Worm (Caenorhabditis elegans) whole organism, L4 larva: ENCODE results near the gene T10B9.9.

ENCODE experiments used
- F26F4.8 ChIP-seq: fragments of 200-800 bp; sonication (Bioruptor generic); conservative IDR thresholded peaks from 2 replicates; pipeline ENCODE4 v1.3.6; 2022; ENCODE audit warnings: missing genetic modification characterization, missing compliant biosample characterization
- T20F7.1 ChIP-seq: fragments of 200-800 bp; sonication (Bioruptor generic); optimal IDR thresholded peaks from 2 replicates; lab custom pipeline; 2018; ENCODE audit warnings: mild to moderate bottlenecking, missing genetic modification characterization, missing compliant biosample characterization
- aha-1 ChIP-seq: fragments of 150-350 bp; peaks from one replicate; lab custom pipeline; 2014; ENCODE audit warnings: missing biosample characterization, missing genetic modification characterization
- ama-1 ChIP-seq: fragments of 150-350 bp; optimal IDR thresholded peaks from 2 replicates; lab custom pipeline; 2014; ENCODE audit warnings: inconsistent platforms, mixed read lengths
- ceh-20 ChIP-seq: fragments of 200-800 bp; sonication (Bioruptor generic); IDR thresholded peaks from 2 replicates; pipeline ENCODE4 v1.3.6; 2022; ENCODE audit warnings: missing genetic modification reagents, missing genetic modification characterization, missing compliant biosample characterization
- ceh-44 ChIP-seq: fragments of 200-800 bp; sonication (Bioruptor generic); IDR thresholded peaks from 2 replicates; pipeline ENCODE4 v1.3.6; 2022; ENCODE audit warnings: missing genetic modification reagents, missing genetic modification characterization, missing compliant biosample characterization
- ces-1 ChIP-seq: fragments of 150-350 bp; sonication (generic microtip); optimal IDR thresholded peaks from 4 replicates; lab custom pipeline; 2014; ENCODE audit warnings: missing biosample characterization, missing genetic modification reagents, missing genetic modification characterization
- daf-16 ChIP-seq, 3 experiments: sonication (generic microtip); optimal IDR thresholded peaks; 2 replicates each; lab custom pipeline; 2016 to 2017; ENCODE audit warnings: missing genetic modification characterization in 3 of 3, missing genetic modification reagents in 3 of 3, mild to moderate bottlenecking in 2 of 3, missing compliant biosample characterization in 2 of 3, missing biosample characterization in 1 of 3, moderate library complexity in 1 of 3
- daf-8 ChIP-seq: fragments of 200-800 bp; sonication (Bioruptor generic); IDR thresholded peaks from 2 replicates; pipeline ENCODE4 v1.3.6; 2022; ENCODE audit warnings: missing genetic modification characterization, missing compliant biosample characterization
- dmd-6 ChIP-seq: fragments of 200-800 bp; sonication (Bioruptor generic); IDR thresholded peaks from 2 replicates; pipeline ENCODE4 v1.3.6; 2022; ENCODE audit warnings: missing genetic modification reagents, missing genetic modification characterization, missing compliant biosample characterization
- dmd-9 ChIP-seq: fragments of 200-800 bp; sonication (Bioruptor generic); IDR thresholded peaks from 2 replicates; pipeline ENCODE4 v1.3.6; 2022; ENCODE audit warnings: missing genetic modification reagents, missing genetic modification characterization, missing compliant biosample characterization
- dpl-1 ChIP-seq: fragments of 150-350 bp; optimal IDR thresholded peaks from 2 replicates; lab custom pipeline; 2014; ENCODE audit warnings: missing biosample characterization, missing genetic modification reagents, missing genetic modification characterization
- dve-1 ChIP-seq: sonication (generic microtip); optimal IDR thresholded peaks from 2 replicates; lab custom pipeline; 2017; ENCODE audit warnings: antibody characterized with exemption, mild to moderate bottlenecking, missing genetic modification characterization, missing compliant biosample characterization; ENCODE audit not compliant: insufficient read depth
- egl-27 ChIP-seq: sonication (generic microtip); optimal IDR thresholded peaks from 3 replicates; lab custom pipeline; 2017; ENCODE audit warnings: missing biosample characterization, missing genetic modification reagents, missing genetic modification characterization
- egl-43 ChIP-seq: fragments of 200-800 bp; sonication (Bioruptor generic); IDR thresholded peaks from 2 replicates; pipeline ENCODE4 v1.3.6; 2022; ENCODE audit warnings: missing genetic modification reagents, missing genetic modification characterization, missing compliant biosample characterization
- gei-8 ChIP-seq: fragments of 200-800 bp; sonication (Bioruptor generic); optimal IDR thresholded peaks from 2 replicates; lab custom pipeline; 2018; ENCODE audit warnings: mild to moderate bottlenecking, missing genetic modification characterization, missing compliant biosample characterization
- hlh-11 ChIP-seq: fragments of 200-800 bp; sonication (Bioruptor generic); optimal IDR thresholded peaks from 2 replicates; lab custom pipeline; 2018; ENCODE audit warnings: mild to moderate bottlenecking, missing genetic modification characterization, missing compliant biosample characterization
- hmg-1.1 ChIP-seq: fragments of 200-800 bp; sonication (Bioruptor generic); IDR thresholded peaks from 2 replicates; pipeline ENCODE4 v1.3.6; 2022; ENCODE audit warnings: missing genetic modification reagents, missing genetic modification characterization, missing compliant biosample characterization
- lin-38 ChIP-seq: fragments of 200-800 bp; sonication (Bioruptor generic); IDR thresholded peaks from 2 replicates; pipeline ENCODE4 v1.3.6; 2022; ENCODE audit warnings: missing genetic modification reagents, missing genetic modification characterization, missing compliant biosample characterization
- lir-3 ChIP-seq: sonication (generic microtip); optimal IDR thresholded peaks from 2 replicates; lab custom pipeline; 2016; ENCODE audit warnings: mild to moderate bottlenecking, missing genetic modification characterization, missing compliant biosample characterization
- lsy-2 ChIP-seq, 2 experiments: fragments of 150-350 bp in 1 of 2; sonication (generic microtip) in 1 of 2; optimal IDR thresholded peaks; 2 replicates each; lab custom pipeline; 2014 to 2017; ENCODE audit warnings: missing biosample characterization in 2 of 2, missing genetic modification characterization in 2 of 2
- mdt-29 ChIP-seq: fragments of 200-800 bp; sonication (Bioruptor generic); IDR thresholded peaks from 2 replicates; pipeline ENCODE4 v1.3.6; 2022; ENCODE audit warnings: missing genetic modification reagents, missing genetic modification characterization, missing compliant biosample characterization
- mxl-3 ChIP-seq: fragments of 200-800 bp; sonication (Bioruptor generic); optimal IDR thresholded peaks from 2 replicates; lab custom pipeline; 2018; ENCODE audit warnings: mild to moderate bottlenecking, missing genetic modification characterization, missing compliant biosample characterization
- nhr-102 ChIP-seq: sonication (generic microtip); optimal IDR thresholded peaks from 2 replicates; lab custom pipeline; 2016; ENCODE audit warnings: mild to moderate bottlenecking, missing genetic modification characterization, moderate library complexity, missing compliant biosample characterization
- nhr-11 ChIP-seq: fragments of 150-350 bp; optimal IDR thresholded peaks from 2 replicates; lab custom pipeline; 2014; ENCODE audit warnings: missing biosample characterization, missing genetic modification characterization
- nhr-111 ChIP-seq: fragments of 200-800 bp; sonication (Bioruptor generic); optimal IDR thresholded peaks from 2 replicates; lab custom pipeline; 2018; ENCODE audit warnings: mild to moderate bottlenecking, missing genetic modification characterization, missing compliant biosample characterization
- nhr-25 ChIP-seq: sonication (generic microtip); optimal IDR thresholded peaks from 2 replicates; lab custom pipeline; 2017; ENCODE audit warnings: missing genetic modification characterization, mild to moderate bottlenecking, missing compliant biosample characterization, antibody characterized with exemption, moderate library complexity, borderline replicate concordance; ENCODE audit not compliant: insufficient read depth
- nhr-28 ChIP-seq: fragments of 150-350 bp; optimal IDR thresholded peaks from 2 replicates; lab custom pipeline; 2014; ENCODE audit warnings: missing biosample characterization, missing genetic modification characterization
- nhr-48 ChIP-seq: sonication (generic microtip); optimal IDR thresholded peaks from 2 replicates; lab custom pipeline; 2016; ENCODE audit warnings: mild to moderate bottlenecking, missing genetic modification characterization, missing compliant biosample characterization
- nhr-6 ChIP-seq: fragments of 150-350 bp; optimal IDR thresholded peaks from 2 replicates; lab custom pipeline; 2014; ENCODE audit warnings: missing biosample characterization, missing genetic modification characterization
- nhr-77 ChIP-seq: fragments of 150-350 bp; optimal IDR thresholded peaks from 2 replicates; lab custom pipeline; 2014; ENCODE audit warnings: missing biosample characterization, missing genetic modification characterization
- pha-4 ChIP-seq, 2 experiments: fragments of 150-350 bp in 1 of 2; fragments of 200-800 bp in 1 of 2; sonication (Bioruptor generic) in 1 of 2; IDR thresholded peaks in 1 of 2; optimal IDR thresholded peaks in 1 of 2; 2 replicates each; pipeline versions ENCODE4 v1.3.6 to Lab custom; 2014 to 2022; ENCODE audit warnings: missing genetic modification characterization in 2 of 2, missing genetic modification reagents in 2 of 2, missing biosample characterization in 1 of 2, missing compliant biosample characterization in 1 of 2
- php-3 ChIP-seq: fragments of 200-800 bp; sonication (Bioruptor generic); IDR thresholded peaks from 2 replicates; pipeline ENCODE4 v1.3.6; 2022; ENCODE audit warnings: missing genetic modification reagents, missing genetic modification characterization, missing compliant biosample characterization
- pqm-1 ChIP-seq: sonication (generic microtip); optimal IDR thresholded peaks from 2 replicates; lab custom pipeline; 2017; ENCODE audit warnings: missing biosample characterization, missing genetic modification characterization
- spr-1 ChIP-seq: sonication (generic microtip); optimal IDR thresholded peaks from 2 replicates; lab custom pipeline; 2016; ENCODE audit warnings: mild to moderate bottlenecking, missing genetic modification characterization, missing compliant biosample characterization
- spr-3 ChIP-seq: fragments of 200-800 bp; sonication (Bioruptor generic); optimal IDR thresholded peaks from 2 replicates; lab custom pipeline; 2018; ENCODE audit warnings: mild to moderate bottlenecking, missing genetic modification characterization, missing compliant biosample characterization
- tag-97 ChIP-seq: fragments of 200-800 bp; sonication (Bioruptor generic); IDR thresholded peaks from 2 replicates; pipeline ENCODE4 v1.3.6; 2022; ENCODE audit warnings: missing genetic modification characterization, missing compliant biosample characterization
- tra-1 ChIP-seq: fragments of 200-800 bp; sonication (Bioruptor generic); IDR thresholded peaks from 2 replicates; pipeline ENCODE4 v1.3.6; 2022; ENCODE audit warnings: missing genetic modification reagents, missing genetic modification characterization, missing compliant biosample characterization
- unc-130 ChIP-seq: sonication (generic microtip); optimal IDR thresholded peaks from 2 replicates; lab custom pipeline; 2016; ENCODE audit warnings: missing genetic modification reagents, missing genetic modification characterization, missing compliant biosample characterization
- unc-62 ChIP-seq, 3 experiments: fragments of 150-350 bp in 1 of 3; sonication (generic microtip); optimal IDR thresholded peaks in 2 of 3; peaks in 1 of 3; 1 replicate in 1 of 3; 2 replicates in 2 of 3; lab custom pipeline; 2014 to 2017; ENCODE audit warnings: missing biosample characterization in 3 of 3, missing genetic modification characterization in 3 of 3, missing genetic modification reagents in 3 of 3, missing genotype in 1 of 3
- zag-1 ChIP-seq: fragments of 150-350 bp; optimal IDR thresholded peaks from 2 replicates; lab custom pipeline; 2014; ENCODE audit warnings: missing biosample characterization, missing genetic modification characterization
- ztf-7 ChIP-seq: fragments of 150-350 bp; optimal IDR thresholded peaks from 2 replicates; lab custom pipeline; 2014; ENCODE audit warnings: missing biosample characterization, missing genetic modification characterization

Gene T10B9.9

DNA sequence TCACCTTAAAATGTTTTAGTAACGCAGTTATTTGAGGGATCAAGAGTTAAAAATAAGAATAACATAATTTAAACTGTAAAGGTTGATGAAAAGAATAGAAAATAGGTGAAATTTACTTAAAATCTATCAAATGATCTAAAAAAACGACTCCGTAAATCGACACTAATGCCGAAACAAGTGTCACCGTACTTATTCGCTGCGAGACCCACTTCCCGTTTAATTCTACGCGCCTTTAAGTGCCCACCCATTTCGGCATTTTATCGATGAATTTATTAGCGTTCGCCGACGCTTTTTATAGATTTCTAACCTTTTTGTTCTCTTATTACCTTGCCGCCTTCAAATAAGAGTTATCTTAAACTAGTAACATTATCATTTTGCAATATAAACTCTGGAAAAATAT is 29.6 kb downstream of the T10B9.9 start, which contains the start of the genes Y53C12B.1 and nos-3 (continued):
- TF ChIP-seq nhr-77 (tag; lab: Kevin White, UChicago) (peak; percentile 59), dpl-1 (GFP tag; lab: Kevin White, UChicago) (peak; percentile 80)
- TF ChIP-seq, all 104 proteins: peak for 33

DNA sequence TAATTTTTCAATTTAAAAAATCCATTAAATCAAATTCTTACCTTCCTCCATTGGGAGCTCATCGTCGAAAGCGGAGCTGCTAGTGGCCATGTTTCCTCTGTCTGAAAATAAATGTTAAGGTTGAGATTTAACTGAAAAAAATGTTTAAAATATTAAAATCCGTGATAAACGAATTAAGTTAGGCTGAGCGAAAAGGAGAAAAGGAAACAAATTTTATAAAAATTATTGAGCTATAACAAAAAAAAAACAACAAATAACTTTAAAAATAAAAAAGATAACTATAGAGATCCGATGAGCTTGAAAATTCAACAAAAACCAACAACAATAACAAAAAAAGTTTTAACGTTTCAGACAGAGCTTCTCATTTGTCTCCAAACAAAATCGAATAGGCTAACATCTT is 32.9 kb downstream of the T10B9.9 start, which contains the start of gene pno-1:
Gene pno-1 (minus strand): TSS at position 101 of the 400 bp plus-strand sequence.
- 0 out of 2 replicates have a peak, but pooled peaks have one; percentile 9 for TF ChIP-seq lin-38 (GFP tag; lab: Robert Waterston, UW)
- TF ChIP-seq ceh-20 (GFP tag; lab: Robert Waterston, UW) = no peak

DNA sequence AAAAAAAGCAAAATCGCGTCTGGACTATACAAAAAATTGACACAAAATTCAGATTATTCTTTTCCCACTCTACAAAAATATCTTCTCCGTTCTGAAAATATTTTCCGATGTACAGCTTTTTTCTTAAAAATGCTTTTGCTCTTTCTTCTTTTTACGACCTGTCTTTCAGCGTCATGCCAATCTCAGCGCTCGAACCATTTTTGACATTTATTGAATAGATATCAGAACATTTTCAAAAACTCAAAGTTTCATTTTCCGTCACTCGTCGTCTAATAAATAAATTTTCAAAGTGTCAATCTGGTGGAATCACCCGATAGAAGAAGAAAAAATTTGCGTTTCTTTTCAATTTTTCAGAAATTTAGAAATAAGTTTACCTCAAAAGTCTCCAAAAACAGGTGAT is 34.3 kb downstream of the T10B9.9 start:
- TF ChIP-seq daf-16 (GFP tag; optimal IDR thresholded peaks at IDR 0.05; lab: Kevin White, UChicago) = no peak
- TF ChIP-seq daf-16 (tag; optimal IDR thresholded peaks at IDR 0.05; lab: Kevin White, UChicago) = peak; percentile 46
- TF ChIP-seq ceh-44 = no peak
- TF ChIP-seq unc-62 (GFP tag; optimal IDR thresholded peaks at IDR 0.05 in 1 of 2; lab: Kevin White, UChicago) = peak in 1 of 2 experiments; percentile 82
- TF ChIP-seq unc-62 (tag; optimal IDR thresholded peaks at IDR 0.05; lab: Kevin White, UChicago) = no peak
- no peak for TF ChIP-seq nhr-11 (tag; lab: Kevin White, UChicago)
- TF ChIP-seq lir-3 = no peak
- no peak for TF ChIP-seq egl-27
- no peak for TF ChIP-seq F26F4.8 (GFP tag; lab: Robert Waterston, UW)
- no peak for TF ChIP-seq ceh-20 (GFP tag; lab: Robert Waterston, UW)
- peak; percentile 16 for TF ChIP-seq hlh-11 (tag; lab: Kevin White, UChicago)
- TF ChIP-seq spr-1 (tag; lab: Kevin White, UChicago) = no peak
- TF ChIP-seq tag-97 = no peak
- peak; percentile 42 for TF ChIP-seq aha-1 (tag; lab: Kevin White, UChicago)
- TF ChIP-seq nhr-111 (GFP tag; lab: Kevin White, UChicago) = no peak
- no peak; the same call in 1 of the 2 replicates for TF ChIP-seq lin-38 (GFP tag; lab: Robert Waterston, UW)
- peak; percentile 78 for TF ChIP-seq dve-1 (tag; lab: Kevin White, UChicago)
- TF ChIP-seq nhr-6 (tag; lab: Kevin White, UChicago) = no peak
- no peak for TF ChIP-seq zag-1
- no peak for TF ChIP-seq nhr-48 (tag; lab: Kevin White, UChicago)
- TF ChIP-seq hmg-1.1 = no peak
- no peak for TF ChIP-seq unc-130 (GFP tag; lab: Kevin White, UChicago)
- TF ChIP-seq pha-4 (GFP tag; IDR thresholded peaks at IDR 0.05; lab: Robert Waterston, UW) = peak; percentile 29; the same call in 1 of the 2 replicates
- no peak for TF ChIP-seq pha-4 (tag; optimal IDR thresholded peaks at IDR 0.05; lab: Kevin White, UChicago)
- TF ChIP-seq dmd-9 = no peak
- TF ChIP-seq tra-1 = peak; percentile 62
- TF ChIP-seq lsy-2 (tag; optimal IDR thresholded peaks at IDR 0.05; lab: Kevin White, UChicago) = peak in 1 of 2 experiments; percentile 3
- TF ChIP-seq dmd-6 (GFP tag; lab: Robert Waterston, UW) = peak; percentile 91
- TF ChIP-seq php-3 (GFP tag; lab: Robert Waterston, UW) = peak; percentile 89
- TF ChIP-seq gei-8 (GFP tag; lab: Kevin White, UChicago) = no peak
- peak; percentile 48; the same call in 1 of the 2 replicates for TF ChIP-seq mdt-29 (GFP tag; lab: Robert Waterston, UW)
- no peak for TF ChIP-seq ama-1 (lab: Kevin White, UChicago)
- TF ChIP-seq T20F7.1 (GFP tag; lab: Kevin White, UChicago) = peak; percentile 8

DNA sequence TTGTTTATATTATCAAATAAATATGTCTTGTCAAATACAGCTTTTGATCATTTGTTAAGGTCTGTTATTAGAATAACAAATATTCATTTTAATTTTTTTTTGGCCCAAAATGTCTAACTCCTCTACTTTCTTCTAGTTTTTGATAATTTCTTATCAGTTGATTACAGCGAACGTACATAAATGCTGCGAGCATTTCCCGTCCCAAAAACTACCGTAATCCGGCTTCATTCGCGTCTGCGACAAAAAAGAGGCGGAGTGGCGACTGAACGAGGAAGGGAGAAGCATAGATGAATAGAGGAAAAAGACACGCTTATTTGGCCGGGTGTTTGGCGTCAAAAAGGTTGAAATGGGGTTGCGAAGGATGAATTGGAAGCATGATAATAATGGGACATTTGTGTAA is 35.1 kb downstream of the T10B9.9 start:
- TF ChIP-seq nhr-102 (tag; lab: Kevin White, UChicago) (peak; percentile 29), nhr-28 (tag; lab: Kevin White, UChicago) (peak; percentile 60), daf-8 (GFP tag; lab: Robert Waterston, UW) (no peak), zag-1 (no peak), dmd-9 (no peak), aha-1 (tag; lab: Kevin White, UChicago) (peak; percentile 68), mxl-3 (GFP tag; lab: Kevin White, UChicago) (peak; percentile 22), daf-16 (GFP tag; optimal IDR thresholded peaks at IDR 0.05; lab: Kevin White, UChicago) (peak in 1 of 2 experiments; percentile 24), daf-16 (tag; optimal IDR thresholded peaks at IDR 0.05; lab: Kevin White, UChicago) (peak; percentile 87), ces-1 (GFP tag; lab: Kevin White, UChicago) (no peak), ztf-7 (no peak), lsy-2 (tag; optimal IDR thresholded peaks at IDR 0.05; lab: Kevin White, UChicago) (peak in 1 of 2 experiments; percentile 81), spr-3 (GFP tag; lab: Kevin White, UChicago) (no peak), egl-43 (GFP tag; lab: Robert Waterston, UW) (no peak), hmg-1.1 (0 out of 2 replicates have a peak, but pooled peaks have one; percentile 21), pqm-1 (tag; lab: Kevin White, UChicago) (peak; percentile 90), nhr-77 (tag; lab: Kevin White, UChicago) (peak; percentile 39), ceh-20 (GFP tag; lab: Robert Waterston, UW) (no peak), hlh-11 (tag; lab: Kevin White, UChicago) (peak; percentile 80), tra-1 (0 out of 2 replicates have a peak, but pooled peaks have one; percentile 48), nhr-25 (tag; lab: Kevin White, UChicago) (no peak), dve-1 (tag; lab: Kevin White, UChicago) (peak; percentile 88)
